Worm (Caenorhabditis elegans): ENCODE data around the gene H41C03.2.
A peak's percentile ranks its signal among the peaks of the same experiment; 100 is the strongest.

ce11 chrII:5865405-5866308 lies 13.8 kb upstream of the H41C03.2 start, which contains the start of gene F55C12.19:
- TF ChIP-seq lin-15B (tag; optimal IDR thresholded peaks at IDR 0.05) (no peak), jun-1 (tag; optimal IDR thresholded peaks at IDR 0.05) (no peak), daf-12 (tag; optimal IDR thresholded peaks at IDR 0.05) (no peak), pha-4 (tag; optimal IDR thresholded peaks at IDR 0.05) (peak; percentile 30), nhr-237 (tag; optimal IDR thresholded peaks at IDR 0.05) (no peak), ztf-4 (tag; optimal IDR thresholded peaks at IDR 0.05) (no peak), nhr-76 (tag; optimal IDR thresholded peaks at IDR 0.05) (no peak), egl-5 (tag; optimal IDR thresholded peaks at IDR 0.05) (no peak)

All from whole organism, L3 larva.